Worm (Caenorhabditis elegans) whole organism, early embryonic: ENCODE measurements around the gene F13E9.16.

ENCODE experiments used
- F13C5.2 ChIP-seq: sonication (generic microtip); optimal IDR thresholded peaks from 2 replicates; lab custom pipeline; 2017; ENCODE audit warnings: mild to moderate bottlenecking, missing genetic modification characterization, inconsistent platforms, missing compliant biosample characterization
- ama-1 ChIP-seq: fragments of 150-350 bp; optimal IDR thresholded peaks from 2 replicates; lab custom pipeline; 2014
- ceh-13 ChIP-seq: fragments of 200-800 bp; sonication (Bioruptor generic); optimal IDR thresholded peaks from 2 replicates; lab custom pipeline; 2018; ENCODE audit warnings: mild to moderate bottlenecking, missing genetic modification characterization, missing compliant biosample characterization
- ets-7 ChIP-seq: sonication (generic microtip); optimal IDR thresholded peaks from 2 replicates; lab custom pipeline; 2016; ENCODE audit warnings: missing genotype, missing genetic modification characterization, missing compliant biosample characterization
- flt-1 ChIP-seq: fragments of 200-800 bp; sonication (Bioruptor generic); IDR thresholded peaks from 2 replicates; pipeline ENCODE4 v1.3.6; 2022; ENCODE audit warnings: missing genetic modification characterization, missing compliant biosample characterization
- hmbx-1 ChIP-seq: sonication (generic microtip); optimal IDR thresholded peaks from 2 replicates; lab custom pipeline; 2016; ENCODE audit warnings: mild to moderate bottlenecking, missing genetic modification characterization, missing compliant biosample characterization
- tbx-11 ChIP-seq: fragments of 200-800 bp; sonication (Bioruptor generic); IDR thresholded peaks from 2 replicates; pipeline ENCODE4 v1.3.6; 2022; ENCODE audit warnings: missing genetic modification characterization, missing compliant biosample characterization

- TF ChIP-seq ama-1 (lab: Kevin White, UChicago) (no peak), F13C5.2 (tag; lab: Kevin White, UChicago) (no peak), flt-1 (GFP tag; lab: Robert Waterston, UW) (no peak), hmbx-1 (no peak), ets-7 (tag; lab: Kevin White, UChicago) (no peak), tbx-11 (GFP tag; lab: Robert Waterston, UW) (no peak), ceh-13 (GFP tag; lab: Kevin White, UChicago) (no peak)
Measured at ce11 chrIV:10855946-10856345, 31.2 kb downstream of the F13E9.16 start.
